Fruit fly (Drosophila melanogaster) whole organism, embryonic: ENCODE measurements around the gene sesB.
A peak's percentile ranks its signal among the peaks of the same experiment; 100 is the strongest.

Source experiments
- Asciz ChIP-seq: fragments of 200-800 bp; sonication (Bioruptor generic); optimal IDR thresholded peaks from 2 replicates; lab custom pipeline; 2017; ENCODE audit warnings: missing biosample characterization, mild to moderate bottlenecking, missing genetic modification characterization, missing genetic modification reagents
- CG10267 ChIP-seq: fragments of 200-800 bp; sonication (Bioruptor generic); optimal IDR thresholded peaks from 2 replicates; lab custom pipeline; 2018; ENCODE audit warnings: missing biosample characterization, mild to moderate bottlenecking, missing genetic modification characterization, moderate library complexity
- CG10565 ChIP-seq: fragments of 200-800 bp; sonication (Bioruptor generic); optimal IDR thresholded peaks from 3 replicates; lab custom pipeline; 2016; ENCODE audit warnings: missing biosample characterization, mild to moderate bottlenecking, missing genetic modification characterization
- CG1529 ChIP-seq: fragments of 200-800 bp; sonication (Bioruptor generic); optimal IDR thresholded peaks from 3 replicates; lab custom pipeline; 2018; ENCODE audit warnings: missing biosample characterization, missing genetic modification characterization
- CG4730 ChIP-seq: fragments of 200-800 bp; sonication (Bioruptor generic); IDR thresholded peaks from 2 replicates; pipeline ENCODE4 v1.3.6; 2022; ENCODE audit warnings: missing biosample characterization, missing genetic modification characterization
- CG6654 ChIP-seq: fragments of 200-800 bp; sonication (Bioruptor generic); optimal IDR thresholded peaks from 2 replicates; lab custom pipeline; 2017; ENCODE audit warnings: missing biosample characterization, mild to moderate bottlenecking, missing genetic modification characterization
- CG6813 ChIP-seq: fragments of 200-800 bp; sonication (Bioruptor generic); optimal IDR thresholded peaks from 2 replicates; lab custom pipeline; 2017; ENCODE audit warnings: missing biosample characterization, missing genetic modification characterization, mild to moderate bottlenecking, moderate library complexity, missing genetic modification reagents
- CG7271 ChIP-seq: fragments of 200-800 bp; sonication (Bioruptor generic); optimal IDR thresholded peaks from 2 replicates; lab custom pipeline; 2018; ENCODE audit warnings: missing biosample characterization, mild to moderate bottlenecking, missing genetic modification characterization, moderate library complexity
- CG7372 ChIP-seq: fragments of 200-800 bp; sonication (Bioruptor generic); IDR thresholded peaks from 2 replicates; pipeline ENCODE4 v1.3.6; 2022; ENCODE audit warnings: missing biosample characterization, missing genetic modification characterization
- CG8388 ChIP-seq: fragments of 200-800 bp; sonication (Bioruptor generic); optimal IDR thresholded peaks from 2 replicates; lab custom pipeline; 2019; ENCODE audit warnings: missing biosample characterization, mild to moderate bottlenecking, missing genetic modification characterization, moderate library complexity
- CG9797 ChIP-seq: fragments of 200-800 bp; sonication (Bioruptor generic); optimal IDR thresholded peaks from 3 replicates; lab custom pipeline; 2018; ENCODE audit warnings: missing biosample characterization, mild to moderate bottlenecking, missing genetic modification characterization
- CG9876 ChIP-seq: fragments of 200-800 bp; sonication (Bioruptor generic); optimal IDR thresholded peaks from 2 replicates; lab custom pipeline; 2016; ENCODE audit warnings: missing biosample characterization, missing genetic modification characterization
- CkIIα-i1 ChIP-seq: fragments of 200-800 bp; sonication (Bioruptor generic); IDR thresholded peaks from 2 replicates; pipeline ENCODE4 v1.3.6; 2022; ENCODE audit warnings: missing biosample characterization, missing genetic modification characterization
- Dref ChIP-seq: fragments of 200-800 bp; sonication (Bioruptor generic); IDR thresholded peaks from 2 replicates; pipeline ENCODE4 v1.3.6; 2022; ENCODE audit warnings: missing biosample characterization, missing genetic modification characterization
- Elba2 ChIP-seq: fragments of 200-800 bp; sonication (Bioruptor generic); optimal IDR thresholded peaks from 3 replicates; lab custom pipeline; 2016; ENCODE audit warnings: missing biosample characterization, missing genetic modification characterization
- Hey ChIP-seq: fragments of 200-800 bp; sonication (Bioruptor generic); optimal IDR thresholded peaks from 3 replicates; lab custom pipeline; 2018; ENCODE audit warnings: missing biosample characterization, mild to moderate bottlenecking, missing genetic modification characterization
- Lhr ChIP-seq: fragments of 200-800 bp; sonication (Bioruptor generic); optimal IDR thresholded peaks from 3 replicates; lab custom pipeline; 2017; ENCODE audit warnings: mild to moderate bottlenecking, missing biosample characterization, missing genetic modification reagents, missing genetic modification characterization
- Lpt ChIP-seq: fragments of >200 bp; optimal IDR thresholded peaks from 2 replicates; lab custom pipeline; 2018; ENCODE audit warnings: missing biosample characterization, missing genetic modification characterization
- Meics ChIP-seq: fragments of 200-800 bp; sonication (Bioruptor generic); optimal IDR thresholded peaks from 2 replicates; lab custom pipeline; 2017; ENCODE audit warnings: missing biosample characterization, mild to moderate bottlenecking, missing genetic modification characterization
- Nf-YA ChIP-seq: fragments of 200-800 bp; sonication (Bioruptor generic); IDR thresholded peaks from 2 replicates; pipeline ENCODE4 v1.3.6; 2022; ENCODE audit warnings: missing biosample characterization, missing genetic modification characterization
- Oaz ChIP-seq: fragments of 200-800 bp; sonication (Bioruptor generic); IDR thresholded peaks from 2 replicates; pipeline ENCODE4 v1.3.6; 2022; ENCODE audit warnings: missing biosample characterization, missing genetic modification characterization
- Rx ChIP-seq: fragments of 200-800 bp; sonication (Bioruptor generic); IDR thresholded peaks from 2 replicates; pipeline ENCODE4 v1.3.6; 2022; ENCODE audit warnings: missing biosample characterization, missing genetic modification characterization
- Stat92E ChIP-seq, 3 experiments: fragments of >200 bp in 2 of 3; fragments of 200-800 bp in 1 of 3; sonication (Bioruptor generic) in 1 of 3; optimal IDR thresholded peaks; 2 replicates each; lab custom pipeline; 2017 to 2019; ENCODE audit warnings: missing biosample characterization in 3 of 3, missing genetic modification characterization in 3 of 3, mild to moderate bottlenecking in 1 of 3, moderate library complexity in 1 of 3
- ap ChIP-seq: fragments of 200-800 bp; sonication (Bioruptor generic); IDR thresholded peaks from 2 replicates; pipeline ENCODE4 v1.3.6; 2022; ENCODE audit warnings: missing biosample characterization, missing genetic modification characterization
- bcd ChIP-seq: fragments of 200-800 bp; sonication (Bioruptor generic); optimal IDR thresholded peaks from 2 replicates; lab custom pipeline; 2017; ENCODE audit warnings: missing biosample characterization, mild to moderate bottlenecking, missing genetic modification characterization
- cato ChIP-seq: fragments of 200-800 bp; sonication (Bioruptor generic); optimal IDR thresholded peaks from 2 replicates; lab custom pipeline; 2016; ENCODE audit warnings: missing biosample characterization, missing genetic modification characterization, borderline replicate concordance
- cwo ChIP-seq: fragments of 200-800 bp; sonication (Bioruptor generic); optimal IDR thresholded peaks from 3 replicates; lab custom pipeline; 2017; ENCODE audit warnings: missing biosample characterization, missing genetic modification characterization, mild to moderate bottlenecking, moderate library complexity, missing genetic modification reagents
- ftz-f1 ChIP-seq: fragments of 200-800 bp; sonication (Bioruptor generic); optimal IDR thresholded peaks from 2 replicates; lab custom pipeline; 2016; ENCODE audit warnings: missing biosample characterization, missing genetic modification characterization
- gro ChIP-seq: fragments of 200-800 bp; sonication (Bioruptor generic); optimal IDR thresholded peaks from 2 replicates; lab custom pipeline; 2016; ENCODE audit warnings: missing biosample characterization, missing genetic modification characterization
- jumu ChIP-seq: fragments of 200-800 bp; sonication (Bioruptor generic); optimal IDR thresholded peaks from 3 replicates; lab custom pipeline; 2016; ENCODE audit warnings: missing biosample characterization, missing genetic modification characterization
- kay ChIP-seq: fragments of 200-800 bp; sonication (Bioruptor generic); optimal IDR thresholded peaks from 2 replicates; lab custom pipeline; 2016; ENCODE audit warnings: missing biosample characterization, missing genetic modification characterization
- ken ChIP-seq: fragments of 200-800 bp; sonication (Bioruptor generic); IDR thresholded peaks from 3 replicates; pipeline ENCODE4 v1.3.6; 2022; ENCODE audit warnings: missing biosample characterization, missing genetic modification characterization
- lbe ChIP-seq: fragments of 200-800 bp; sonication (Bioruptor generic); optimal IDR thresholded peaks from 2 replicates; lab custom pipeline; 2016; ENCODE audit warnings: missing biosample characterization, mild to moderate bottlenecking, missing genetic modification characterization
- nau ChIP-seq: fragments of 200-800 bp; sonication (Bioruptor generic); optimal IDR thresholded peaks from 3 replicates; lab custom pipeline; 2017; ENCODE audit warnings: missing biosample characterization, mild to moderate bottlenecking, missing genetic modification characterization, missing genetic modification reagents
- nerfin-2 ChIP-seq: fragments of 200-800 bp; sonication (Bioruptor generic); IDR thresholded peaks from 2 replicates; pipeline ENCODE4 v1.3.6; 2022; ENCODE audit warnings: missing biosample characterization, missing genetic modification characterization; ENCODE audit not compliant: partially characterized antibody
- odd ChIP-seq: fragments of 200-800 bp; sonication (Bioruptor generic); optimal IDR thresholded peaks from 2 replicates; lab custom pipeline; 2017; ENCODE audit warnings: missing biosample characterization, mild to moderate bottlenecking, missing genetic modification characterization
- onecut ChIP-seq: fragments of 200-800 bp; sonication (Bioruptor generic); IDR thresholded peaks from 2 replicates; pipeline ENCODE4 v1.3.6; 2022; ENCODE audit warnings: missing biosample characterization, missing genetic modification characterization
- peb ChIP-seq: fragments of 200-800 bp; sonication (Bioruptor generic); IDR thresholded peaks from 2 replicates; pipeline ENCODE4 v1.3.6; 2022; ENCODE audit warnings: missing biosample characterization, missing genetic modification characterization
- phol ChIP-seq: fragments of 200-800 bp; sonication (Bioruptor generic); optimal IDR thresholded peaks from 3 replicates; lab custom pipeline; 2018; ENCODE audit warnings: missing biosample characterization, mild to moderate bottlenecking, missing genetic modification characterization, moderate library complexity
- run ChIP-seq: fragments of 200-800 bp; sonication (Bioruptor generic); optimal IDR thresholded peaks from 3 replicates; lab custom pipeline; 2018; ENCODE audit warnings: missing biosample characterization, mild to moderate bottlenecking, missing genetic modification characterization
- salm ChIP-seq: fragments of 200-800 bp; sonication (Bioruptor generic); optimal IDR thresholded peaks from 2 replicates; lab custom pipeline; 2018; ENCODE audit warnings: missing biosample characterization, mild to moderate bottlenecking, missing genetic modification characterization
- stc ChIP-seq: fragments of 200-800 bp; sonication (Bioruptor generic); IDR thresholded peaks from 2 replicates; pipeline ENCODE4 v1.3.6; 2022; ENCODE audit warnings: missing biosample characterization, missing genetic modification characterization
- sug ChIP-seq: fragments of 200-800 bp; optimal IDR thresholded peaks from 2 replicates; lab custom pipeline; 2019; ENCODE audit warnings: missing biosample characterization, mild to moderate bottlenecking, missing genetic modification characterization, moderate library complexity
- unc-4 ChIP-seq: fragments of 200-800 bp; sonication (Bioruptor generic); IDR thresholded peaks from 2 replicates; pipeline ENCODE4 v1.3.6; 2022; ENCODE audit warnings: missing biosample characterization, missing genetic modification characterization; ENCODE audit not compliant: partially characterized antibody
- vnd ChIP-seq: fragments of 200-800 bp; sonication (Bioruptor generic); IDR thresholded peaks from 3 replicates; pipeline ENCODE4 v1.3.6; 2022; ENCODE audit warnings: missing biosample characterization, missing genetic modification characterization; ENCODE audit not compliant: partially characterized antibody
- z ChIP-seq: fragments of 200-800 bp; sonication (Bioruptor generic); IDR thresholded peaks from 3 replicates; pipeline ENCODE4 v1.3.6; 2022; ENCODE audit warnings: missing biosample characterization, missing genetic modification characterization
- zfh1 ChIP-seq: fragments of 200-800 bp; sonication (Bioruptor generic); IDR thresholded peaks from 3 replicates; pipeline ENCODE4 v1.3.6; 2022; ENCODE audit warnings: missing biosample characterization, missing genetic modification characterization

Gene sesB

DNA sequence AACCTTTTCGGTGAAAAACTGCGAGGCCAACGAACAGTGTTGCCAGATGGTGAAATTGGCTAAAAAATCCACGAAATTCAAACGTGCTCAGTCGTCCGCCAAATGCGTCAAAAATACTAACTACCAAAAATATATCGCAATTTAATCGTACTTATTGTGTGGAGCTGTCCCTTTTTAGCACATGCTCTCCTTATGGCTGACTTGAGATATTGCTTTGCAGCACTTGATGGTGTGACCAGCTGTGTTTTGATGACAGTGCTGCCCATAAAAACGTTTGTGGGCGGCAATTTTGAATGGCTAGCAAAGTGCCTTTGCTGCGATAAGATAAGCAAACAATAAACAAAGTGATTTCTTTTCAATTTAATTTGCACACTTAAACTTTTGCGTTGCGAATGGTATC lies 22.6 kb downstream of the sesB start, which contains the start of gene Tango5 (continued):
- peak; percentile 47 for TF ChIP-seq gro (GFP tag; lab: Kevin White, UChicago)
- TF ChIP-seq Stat92E (GFP tag; optimal IDR thresholded peaks at IDR 0.05; lab: Kevin White, UChicago), result peak in 1 of 3 experiments; percentile 52

DNA sequence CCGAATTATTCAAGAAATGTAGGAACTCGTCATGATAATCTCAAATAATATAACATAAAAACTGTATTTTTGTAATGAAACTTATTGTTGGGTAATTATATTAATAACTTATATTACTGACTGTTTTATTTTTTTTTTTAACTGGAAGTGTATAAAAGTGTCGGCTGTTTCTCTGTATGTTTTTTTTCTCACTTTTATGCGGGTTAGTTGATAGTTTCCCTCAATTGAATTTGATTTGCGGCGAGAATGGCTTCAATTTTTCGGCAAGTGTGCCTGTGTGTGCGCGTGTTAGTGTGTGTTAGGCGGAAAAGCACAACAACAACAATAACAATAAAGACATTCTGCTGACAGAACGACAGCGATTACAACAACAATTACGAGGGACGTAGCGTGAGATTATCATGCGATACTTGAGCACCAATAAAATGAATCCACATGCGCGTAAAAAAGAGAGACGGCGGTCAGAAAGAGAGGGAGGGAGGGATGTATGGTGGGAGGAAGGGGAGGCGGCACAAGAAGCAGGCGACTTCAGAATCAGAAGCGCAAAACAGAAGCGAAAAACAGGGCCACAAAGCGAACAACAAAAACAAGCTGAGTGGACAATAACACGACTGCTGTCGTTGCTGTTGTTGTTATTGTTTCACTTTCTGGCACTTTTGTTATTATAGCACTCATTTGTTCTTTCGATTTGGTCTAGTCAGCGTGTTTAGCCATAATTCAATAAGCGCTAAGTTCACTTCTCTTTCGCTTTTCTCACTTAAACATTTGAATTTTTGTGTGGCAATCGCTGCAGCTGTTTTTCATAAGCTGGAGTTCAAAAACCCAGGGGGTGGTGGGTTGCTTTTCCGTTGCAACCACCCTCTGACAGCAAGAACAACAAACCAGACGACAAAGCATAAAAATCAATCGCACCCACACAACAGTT lies 23.5 kb downstream of the sesB start:
- no peak for TF ChIP-seq z (GFP tag; lab: Robert Waterston, UW)
- no peak for TF ChIP-seq nerfin-2 (GFP tag; lab: Robert Waterston, UW)
- TF ChIP-seq ap (GFP tag; lab: Robert Waterston, UW), result no peak
- TF ChIP-seq stc (GFP tag; lab: Robert Waterston, UW), result no peak
- no peak for TF ChIP-seq lbe
- TF ChIP-seq bcd (GFP tag; lab: Kevin White, UChicago), result peak; percentile 5
- no peak for TF ChIP-seq Dref (GFP tag; lab: Robert Waterston, UW)
- TF ChIP-seq CG1529 (GFP tag; lab: Kevin White, UChicago), result no peak
- TF ChIP-seq peb (GFP tag; lab: Robert Waterston, UW), result no peak
- no peak for TF ChIP-seq Rx (GFP tag; lab: Robert Waterston, UW)
- TF ChIP-seq ken (GFP tag; lab: Robert Waterston, UW), result no peak
- peak; percentile 19 for TF ChIP-seq CG8388
- no peak for TF ChIP-seq CG7271 (tag; lab: Kevin White, UChicago)
- TF ChIP-seq unc-4 (GFP tag; lab: Robert Waterston, UW), result peak; percentile 32; the same call in 1 of the 2 replicates
- TF ChIP-seq Nf-YA (GFP tag; lab: Robert Waterston, UW), result no peak
- no peak for TF ChIP-seq CkIIα-i1 (GFP tag; lab: Robert Waterston, UW)
- no peak for TF ChIP-seq CG10267
- no peak for TF ChIP-seq Lpt (GFP tag; lab: Kevin White, UChicago)
- TF ChIP-seq sug (tag; lab: Kevin White, UChicago), result peak; percentile 68
- no peak for TF ChIP-seq kay (GFP tag; lab: Kevin White, UChicago)
- no peak for TF ChIP-seq odd (GFP tag; lab: Kevin White, UChicago)
- no peak for TF ChIP-seq salm
- TF ChIP-seq jumu (GFP tag; lab: Kevin White, UChicago), result no peak
- no peak for TF ChIP-seq vnd (GFP tag; lab: Robert Waterston, UW)
- TF ChIP-seq run (tag; lab: Kevin White, UChicago), result no peak
- no peak for TF ChIP-seq CG6654 (GFP tag; lab: Kevin White, UChicago)
- TF ChIP-seq onecut (GFP tag; lab: Robert Waterston, UW), result 0 out of 2 replicates have a peak, but pooled peaks have one; percentile 4
- TF ChIP-seq cwo (GFP tag; lab: Kevin White, UChicago), result peak; percentile 76
- no peak for TF ChIP-seq Lhr
- no peak for TF ChIP-seq cato (GFP tag; lab: Kevin White, UChicago)
- TF ChIP-seq nau (GFP tag; lab: Kevin White, UChicago), result no peak
- no peak for TF ChIP-seq CG7372 (GFP tag; lab: Robert Waterston, UW)
- peak; percentile 5 for TF ChIP-seq CG6813 (GFP tag; lab: Kevin White, UChicago)
- TF ChIP-seq CG9876, result no peak
- peak; percentile 20 for TF ChIP-seq phol (tag; lab: Kevin White, UChicago)
- TF ChIP-seq CG10565, result no peak
- TF ChIP-seq Asciz (GFP tag; lab: Kevin White, UChicago), result no peak
- no peak for TF ChIP-seq CG4730
- TF ChIP-seq Elba2 (GFP tag; lab: Kevin White, UChicago), result no peak
- peak; percentile 33 for TF ChIP-seq Hey (tag; lab: Kevin White, UChicago)
- TF ChIP-seq Meics (GFP tag; lab: Kevin White, UChicago), result peak; percentile 61
- no peak for TF ChIP-seq CG9797 (GFP tag; lab: Kevin White, UChicago)
- peak; percentile 19 for TF ChIP-seq ftz-f1 (GFP tag; lab: Kevin White, UChicago)
- no peak for TF ChIP-seq Oaz (GFP tag; lab: Robert Waterston, UW)
- no peak for TF ChIP-seq zfh1 (GFP tag; lab: Robert Waterston, UW)
